Fruit fly (Drosophila melanogaster): ENCODE measurements around the gene CG13994.

Gene CG13994

DNA sequence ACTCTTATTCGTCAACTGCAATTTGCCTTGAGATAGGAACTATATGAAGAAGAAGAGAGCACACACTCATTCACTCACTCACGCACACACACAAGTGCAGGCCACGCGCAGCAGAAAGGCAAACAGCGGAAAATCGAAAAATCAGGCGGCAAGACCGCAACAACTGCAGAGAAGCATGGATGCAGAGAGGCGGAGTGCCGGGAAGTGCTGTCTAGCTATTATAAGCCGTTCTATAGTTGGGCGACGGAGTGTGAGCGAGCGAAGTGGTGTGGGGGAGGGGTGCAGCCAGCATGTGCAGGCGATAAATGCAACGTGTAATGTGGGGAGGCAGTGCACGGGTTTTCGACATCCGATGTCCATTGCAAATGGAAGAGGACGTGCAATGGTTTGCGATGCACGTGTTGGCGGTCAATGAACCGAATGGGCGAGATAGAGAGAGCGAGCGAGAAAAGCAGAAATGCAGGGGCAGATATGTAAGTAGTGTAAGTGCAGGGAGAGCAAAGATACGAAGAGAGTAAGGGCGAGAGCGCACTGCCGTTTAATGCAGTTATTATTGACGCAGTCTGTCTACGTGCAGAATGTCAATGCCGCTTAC, 16.1 kb downstream of the CG13994 start (continued):
- TF ChIP-seq Lpt (GFP tag; optimal IDR thresholded peaks at IDR 0.05) (peak; percentile 92), CG2712 (tag; optimal IDR thresholded peaks at IDR 0.05) (peak; percentile 17), chn (GFP tag; optimal IDR thresholded peaks at IDR 0.05) (peak; percentile 69), Stat92E (GFP tag; optimal IDR thresholded peaks at IDR 0.05) (peak in 1 of 3 experiments; percentile 47), CG7745 (tag; optimal IDR thresholded peaks at IDR 0.05) (peak; percentile 60), Elba2 (GFP tag; optimal IDR thresholded peaks at IDR 0.05) (peak; percentile 73), aop (GFP tag; IDR thresholded peaks at IDR 0.05) (peak; percentile 86), Jarid2 (GFP tag; optimal IDR thresholded peaks at IDR 0.05) (peak; percentile 28), CG1832 (GFP tag; optimal IDR thresholded peaks at IDR 0.05) (peak; percentile 41), CG18262 (tag; optimal IDR thresholded peaks at IDR 0.05) (peak; percentile 5), jigr1 (GFP tag; IDR thresholded peaks at IDR 0.05) (no peak), stwl (tag; optimal IDR thresholded peaks at IDR 0.05) (peak; percentile 64), H15 (GFP tag; IDR thresholded peaks at IDR 0.05) (no peak), fd64A (GFP tag; optimal IDR thresholded peaks at IDR 0.05) (peak; percentile 38), CG15479 (GFP tag; optimal IDR thresholded peaks at IDR 0.05) (peak; percentile 100), CG5953 (GFP tag; IDR thresholded peaks at IDR 0.05) (no peak), twi (tag; optimal IDR thresholded peaks at IDR 0.05) (peak; percentile 100), rib (GFP tag; IDR thresholded peaks at IDR 0.05) (peak; percentile 92), Dll (GFP tag; IDR thresholded peaks at IDR 0.05; ENCODE audit: partially characterized antibody) (0 out of 4 replicates have a peak, but pooled peaks have one; percentile 27), Awh (GFP tag; IDR thresholded peaks at IDR 0.05) (0 out of 2 replicates have a peak, but pooled peaks have one; percentile 14), da (GFP tag; optimal IDR thresholded peaks at IDR 0.05) (peak; percentile 92), Xbp1 (GFP tag; optimal IDR thresholded peaks at IDR 0.05) (peak; percentile 14), Taf1 (GFP tag; IDR thresholded peaks at IDR 0.05) (no peak), CG4360 (GFP tag; IDR thresholded peaks at IDR 0.05) (peak; percentile 59; the same call in 1 of the 2 replicates), CG12155 (GFP tag; optimal IDR thresholded peaks at IDR 0.05) (peak; percentile 96), Deaf1 (tag; optimal IDR thresholded peaks at IDR 0.05) (peak; percentile 53), D19A (tag; optimal IDR thresholded peaks at IDR 0.05) (peak; percentile 30), amos (GFP tag; IDR thresholded peaks at IDR 0.05; ENCODE audit: partially characterized antibody) (0 out of 2 replicates have a peak, but pooled peaks have one; percentile 20), kah (GFP tag; optimal IDR thresholded peaks at IDR 0.05) (peak; percentile 46), chm (GFP tag; IDR thresholded peaks at IDR 0.05) (peak; percentile 41; the same call in 1 of the 2 replicates), yki (optimal IDR thresholded peaks at IDR 0.05) (peak; percentile 12), CG6654 (GFP tag; optimal IDR thresholded peaks at IDR 0.05) (no peak), CG31441 (GFP tag; IDR thresholded peaks at IDR 0.05) (no peak), Asciz (GFP tag; optimal IDR thresholded peaks at IDR 0.05) (no peak), Scr (GFP tag; IDR thresholded peaks at IDR 0.05; ENCODE audit: partially characterized antibody) (0 out of 2 replicates have a peak, but pooled peaks have one; percentile 27), crol (GFP tag; IDR thresholded peaks at IDR 0.05) (peak; percentile 98), CG2202 (tag; optimal IDR thresholded peaks at IDR 0.05) (no peak), CG12299 (tag; optimal IDR thresholded peaks at IDR 0.05) (no peak), fru (optimal IDR thresholded peaks at IDR 0.05) (peak; percentile 27), tll (GFP tag; optimal IDR thresholded peaks at IDR 0.05) (peak in 1 of 2 experiments; percentile 98), vvl (GFP tag; IDR thresholded peaks at IDR 0.05) (peak; percentile 50; the same call in 1 of the 2 replicates), CG17829 (tag; optimal IDR thresholded peaks at IDR 0.05) (peak; percentile 46), CG9817 (tag; optimal IDR thresholded peaks at IDR 0.05) (no peak), nmo (GFP tag; optimal IDR thresholded peaks at IDR 0.05) (peak; percentile 51), cg (GFP tag; optimal IDR thresholded peaks at IDR 0.05) (peak; percentile 82), kni (GFP tag; optimal IDR thresholded peaks at IDR 0.05) (peak; percentile 99), CG33557 (GFP tag; optimal IDR thresholded peaks at IDR 0.05) (peak; percentile 48)

Measured in whole organism, embryonic.